Worm (Caenorhabditis elegans) whole organism, L2 larva: ENCODE data around the gene prmt-4.

Experiments
- ceh-82 ChIP-seq: fragments of 150-350 bp; optimal IDR thresholded peaks from 2 replicates; lab custom pipeline; 2014; ENCODE audit warnings: missing biosample characterization, missing genetic modification characterization
- lin-13 ChIP-seq: fragments of 150-350 bp; optimal IDR thresholded peaks from 2 replicates; lab custom pipeline; 2014; ENCODE audit warnings: missing biosample characterization, missing genetic modification reagents, missing genetic modification characterization
- lsy-2 ChIP-seq, 2 experiments: fragments of 150-350 bp in 1 of 2; sonication (generic microtip) in 1 of 2; optimal IDR thresholded peaks; 2 replicates each; lab custom pipeline; 2014 to 2017; ENCODE audit warnings: missing biosample characterization in 2 of 2, missing genetic modification characterization in 2 of 2
- nhr-11 ChIP-seq: fragments of 150-350 bp; optimal IDR thresholded peaks from 2 replicates; lab custom pipeline; 2014; ENCODE audit warnings: missing biosample characterization, missing genetic modification characterization
- nhr-237 ChIP-seq: fragments of 150-350 bp; optimal IDR thresholded peaks from 2 replicates; lab custom pipeline; 2014; ENCODE audit warnings: missing biosample characterization, missing genetic modification characterization
- peb-1 ChIP-seq: fragments of 150-350 bp; optimal IDR thresholded peaks from 2 replicates; lab custom pipeline; 2014; ENCODE audit warnings: missing biosample characterization, missing genetic modification characterization
- skn-1 ChIP-seq: sonication (generic microtip); optimal IDR thresholded peaks from 2 replicates; lab custom pipeline; 2017; ENCODE audit warnings: missing biosample characterization, missing genetic modification characterization
- sma-3 ChIP-seq: sonication (generic microtip); optimal IDR thresholded peaks from 2 replicates; lab custom pipeline; 2016; ENCODE audit warnings: missing genetic modification reagents, missing genetic modification characterization, missing compliant biosample characterization
- snpc-4 ChIP-seq: fragments of 150-350 bp; optimal IDR thresholded peaks from 2 replicates; lab custom pipeline; 2014; ENCODE audit warnings: missing biosample characterization, missing genetic modification characterization
- unc-62 ChIP-seq: fragments of 150-350 bp; optimal IDR thresholded peaks from 2 replicates; lab custom pipeline; 2014; ENCODE audit warnings: missing biosample characterization, missing genetic modification reagents, missing genetic modification characterization
- ztf-4 ChIP-seq: fragments of 150-350 bp; optimal IDR thresholded peaks from 2 replicates; lab custom pipeline; 2014; ENCODE audit warnings: missing biosample characterization, missing genetic modification characterization

ce11 chrIV:558735-559284 lies 44.6 kb downstream of the prmt-4 start, which contains the start of gene efn-4:
- TF ChIP-seq peb-1 (tag; lab: Kevin White, UChicago) = no peak
- no peak for TF ChIP-seq unc-62 (GFP tag; lab: Kevin White, UChicago)
- TF ChIP-seq ceh-82 (tag; lab: Kevin White, UChicago) = no peak
- no peak for TF ChIP-seq sma-3
- no peak for TF ChIP-seq skn-1 (tag; lab: Kevin White, UChicago)
- no peak for TF ChIP-seq nhr-11 (tag; lab: Kevin White, UChicago)
- no peak for TF ChIP-seq ztf-4 (tag; lab: Kevin White, UChicago)
- TF ChIP-seq snpc-4 (tag; lab: Kevin White, UChicago) = no peak
- no peak for TF ChIP-seq lsy-2 (tag; optimal IDR thresholded peaks at IDR 0.05; lab: Kevin White, UChicago)
- no peak for TF ChIP-seq nhr-237
- TF ChIP-seq lin-13 = no peak
